Worm (Caenorhabditis elegans): ENCODE measurements around the gene F16H6.7.

Gene F16H6.7

DNA sequence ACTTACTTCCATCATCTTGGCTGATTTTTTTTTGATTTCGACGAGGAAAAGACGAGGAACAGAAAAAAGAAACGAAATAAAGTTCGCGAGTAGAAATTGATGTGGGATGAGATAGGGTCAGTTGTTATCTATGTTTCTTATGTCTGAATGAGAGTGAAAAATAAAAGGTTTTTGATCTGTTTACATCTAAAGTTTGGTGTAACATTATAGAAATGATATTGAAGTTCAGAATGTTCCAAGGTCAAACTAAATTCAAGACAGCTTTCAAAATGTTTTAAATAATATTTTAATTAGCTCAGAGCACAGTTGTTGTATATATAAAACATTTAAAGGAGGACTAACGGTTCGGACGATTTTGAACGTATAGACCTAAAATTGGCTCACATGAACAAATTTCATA, at the start of gene F16H6.7:
Gene F16H6.7 (minus strand): TSS at position 101 of the 400 bp plus-strand sequence.
- TF ChIP-seq nhr-76 (tag; optimal IDR thresholded peaks at IDR 0.05), result no peak
- no peak for TF ChIP-seq nhr-77 (tag; optimal IDR thresholded peaks at IDR 0.05)
- no peak for TF ChIP-seq ceh-63 (GFP tag; optimal IDR thresholded peaks at IDR 0.05)
- no peak for TF ChIP-seq nhr-84 (tag; optimal IDR thresholded peaks at IDR 0.05)
- TF ChIP-seq efl-1 (optimal IDR thresholded peaks at IDR 0.05), result no peak
- TF ChIP-seq efl-1 (GFP tag; optimal IDR thresholded peaks at IDR 0.05 in 1 of 2), result no peak
- TF ChIP-seq ceh-8 (GFP tag; optimal IDR thresholded peaks at IDR 0.05), result no peak
- TF ChIP-seq unc-98 (GFP tag; IDR thresholded peaks at IDR 0.05), result no peak
- no peak for TF ChIP-seq C34B4.2 (tag; optimal IDR thresholded peaks at IDR 0.05)
- TF ChIP-seq efl-3 (GFP tag; optimal IDR thresholded peaks at IDR 0.05), result no peak
- TF ChIP-seq lir-3 (tag; optimal IDR thresholded peaks at IDR 0.05; ENCODE audit: poor library complexity), result no peak
- no peak for TF ChIP-seq ztf-4 (tag; optimal IDR thresholded peaks at IDR 0.05)
- no peak for TF ChIP-seq hlh-4 (tag; optimal IDR thresholded peaks at IDR 0.05)
- no peak for TF ChIP-seq swsn-7 (tag; optimal IDR thresholded peaks at IDR 0.05)
- TF ChIP-seq xbp-1 (tag; optimal IDR thresholded peaks at IDR 0.05), result no peak
- no peak for TF ChIP-seq sox-4 (tag; optimal IDR thresholded peaks at IDR 0.05)
- TF ChIP-seq C04F5.9 (tag; optimal IDR thresholded peaks at IDR 0.05), result no peak
- no peak for TF ChIP-seq aly-2 (tag; optimal IDR thresholded peaks at IDR 0.05)
- no peak for TF ChIP-seq ceh-82 (tag; optimal IDR thresholded peaks at IDR 0.05)
- no peak for TF ChIP-seq mdl-1 (tag; optimal IDR thresholded peaks at IDR 0.05)
- TF ChIP-seq blmp-1 (tag; optimal IDR thresholded peaks at IDR 0.05), result no peak

DNA sequence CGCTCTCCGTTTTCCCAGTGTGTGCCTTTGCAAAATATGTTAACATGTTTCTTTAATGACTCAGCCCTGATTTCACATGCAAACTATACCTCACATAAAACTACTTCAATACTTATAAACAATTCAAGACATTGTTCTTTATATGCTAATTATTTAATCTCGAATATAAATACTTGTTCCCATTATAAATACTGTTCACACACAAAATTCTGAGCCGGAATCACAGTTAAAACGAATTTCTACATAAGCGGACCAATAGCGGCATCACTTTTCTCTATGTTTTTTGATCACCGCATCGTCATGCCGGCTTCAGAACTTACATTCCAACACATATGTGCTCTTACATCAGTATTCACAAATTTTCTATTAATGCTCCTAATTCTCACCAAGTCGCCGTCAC, 45.5 kb upstream of the F16H6.7 start, which contains the start of gene R10E8.5:
Gene R10E8.5 (plus strand): TSS at position 301 of the 400 bp plus-strand sequence.
- no peak for TF ChIP-seq ztf-4 (tag; optimal IDR thresholded peaks at IDR 0.05)
- TF ChIP-seq dsc-1 (tag; optimal IDR thresholded peaks at IDR 0.05), result no peak
- TF ChIP-seq sox-4 (tag; optimal IDR thresholded peaks at IDR 0.05), result no peak
- no peak for TF ChIP-seq sup-37 (GFP tag; optimal IDR thresholded peaks at IDR 0.05)
- TF ChIP-seq egl-13 (tag; optimal IDR thresholded peaks at IDR 0.05), result no peak
- TF ChIP-seq unc-62 (GFP tag; optimal IDR thresholded peaks at IDR 0.05), result no peak
- no peak for TF ChIP-seq nhr-84 (tag; optimal IDR thresholded peaks at IDR 0.05)
- TF ChIP-seq skn-1 (tag; optimal IDR thresholded peaks at IDR 0.05), result no peak
- TF ChIP-seq nhr-20 (tag; optimal IDR thresholded peaks at IDR 0.05), result no peak
- TF ChIP-seq ztf-11 (tag; optimal IDR thresholded peaks at IDR 0.05), result no peak
- no peak for TF ChIP-seq efl-1 (optimal IDR thresholded peaks at IDR 0.05)
- TF ChIP-seq efl-1 (GFP tag; optimal IDR thresholded peaks at IDR 0.05 in 1 of 2), result no peak
- TF ChIP-seq ceh-88 (GFP tag; IDR thresholded peaks at IDR 0.05), result no peak

ce11 chrV:18253494-18253893, 44.5 kb upstream of the F16H6.7 start, which contains the start of gene R10E8.2:
Gene R10E8.2 (plus strand): TSS chrV:18253794.
- no peak for TF ChIP-seq nhr-12 (tag; optimal IDR thresholded peaks at IDR 0.05)
- no peak for TF ChIP-seq lin-39 (tag; optimal IDR thresholded peaks at IDR 0.05)
- TF ChIP-seq fkh-8 (tag; optimal IDR thresholded peaks at IDR 0.05), result no peak
- no peak for TF ChIP-seq elt-3 (tag; optimal IDR thresholded peaks at IDR 0.05)
- TF ChIP-seq snpc-4 (tag; optimal IDR thresholded peaks at IDR 0.05), result no peak
- TF ChIP-seq blmp-1 (tag; optimal IDR thresholded peaks at IDR 0.05), result no peak
- no peak for TF ChIP-seq ceh-88 (GFP tag; IDR thresholded peaks at IDR 0.05)
- TF ChIP-seq lin-15B (tag; optimal IDR thresholded peaks at IDR 0.05), result no peak
- TF ChIP-seq mep-1 (tag; optimal IDR thresholded peaks at IDR 0.05), result no peak
- no peak for TF ChIP-seq lir-3 (tag; optimal IDR thresholded peaks at IDR 0.05; ENCODE audit: poor library complexity)
- TF ChIP-seq nhr-11 (tag; optimal IDR thresholded peaks at IDR 0.05), result no peak
- no peak for TF ChIP-seq isw-1 (GFP tag; IDR thresholded peaks at IDR 0.05)
- TF ChIP-seq ceh-90 (tag; optimal IDR thresholded peaks at IDR 0.05), result no peak
- no peak for TF ChIP-seq zip-4 (GFP tag; optimal IDR thresholded peaks at IDR 0.05)
- TF ChIP-seq unc-98 (GFP tag; IDR thresholded peaks at IDR 0.05), result no peak
- no peak for TF ChIP-seq ztf-4 (tag; optimal IDR thresholded peaks at IDR 0.05)
- no peak for TF ChIP-seq pqm-1 (tag; optimal IDR thresholded peaks at IDR 0.05)
- TF ChIP-seq egl-13 (tag; optimal IDR thresholded peaks at IDR 0.05), result no peak
- no peak for TF ChIP-seq tlp-1 (tag; optimal IDR thresholded peaks at IDR 0.05)
- no peak for TF ChIP-seq mef-2 (tag; optimal IDR thresholded peaks at IDR 0.05)

Measured in whole organism, L1 larva.